Fruit fly (Drosophila melanogaster) whole organism, embryonic: Measurements from ENCODE around the gene Oscillin.

Experiments
- B-H2 ChIP-seq: fragments of 200-800 bp; sonication (Bioruptor generic); optimal IDR thresholded peaks from 2 replicates; lab custom pipeline; 2018; ENCODE audit warnings: missing biosample characterization, mild to moderate bottlenecking, missing genetic modification characterization
- CG10209 ChIP-seq: fragments of 200-800 bp; sonication (Bioruptor generic); optimal IDR thresholded peaks from 3 replicates; lab custom pipeline; 2017; ENCODE audit warnings: missing biosample characterization, mild to moderate bottlenecking, missing genetic modification characterization, missing genetic modification reagents
- CG10565 ChIP-seq: fragments of 200-800 bp; sonication (Bioruptor generic); optimal IDR thresholded peaks from 3 replicates; lab custom pipeline; 2016; ENCODE audit warnings: missing biosample characterization, mild to moderate bottlenecking, missing genetic modification characterization
- CG10979 ChIP-seq: fragments of 200-800 bp; sonication (Bioruptor generic); optimal IDR thresholded peaks from 2 replicates; lab custom pipeline; 2018; ENCODE audit warnings: missing biosample characterization, mild to moderate bottlenecking, missing genetic modification characterization, moderate library complexity
- CG12104 ChIP-seq: fragments of 200-800 bp; sonication (Bioruptor generic); optimal IDR thresholded peaks from 3 replicates; lab custom pipeline; 2016; ENCODE audit warnings: missing biosample characterization, missing genetic modification characterization
- CG12219 ChIP-seq: fragments of 200-800 bp; sonication (Bioruptor generic); optimal IDR thresholded peaks from 3 replicates; lab custom pipeline; 2018; ENCODE audit warnings: missing biosample characterization, mild to moderate bottlenecking, missing genetic modification characterization
- CG12391 ChIP-seq: fragments of 200-800 bp; sonication (Bioruptor generic); optimal IDR thresholded peaks from 3 replicates; lab custom pipeline; 2018; ENCODE audit warnings: missing biosample characterization, mild to moderate bottlenecking, missing genetic modification characterization, moderate library complexity
- CG13775 ChIP-seq: fragments of 200-800 bp; sonication (Bioruptor generic); optimal IDR thresholded peaks from 3 replicates; lab custom pipeline; 2017; ENCODE audit warnings: missing biosample characterization, mild to moderate bottlenecking, missing genetic modification characterization
- CG1602 ChIP-seq: fragments of 200-800 bp; sonication (Bioruptor generic); optimal IDR thresholded peaks from 3 replicates; lab custom pipeline; 2016; ENCODE audit warnings: missing biosample characterization, missing genetic modification characterization
- CG18599 ChIP-seq: fragments of 200-800 bp; sonication (Bioruptor generic); optimal IDR thresholded peaks from 3 replicates; lab custom pipeline; 2017; ENCODE audit warnings: missing biosample characterization, missing genetic modification characterization, mild to moderate bottlenecking, moderate library complexity, missing genetic modification reagents
- CG3281 ChIP-seq: fragments of 200-800 bp; sonication (Bioruptor generic); optimal IDR thresholded peaks from 3 replicates; lab custom pipeline; 2017; ENCODE audit warnings: missing biosample characterization, mild to moderate bottlenecking, missing genetic modification characterization
- CG34224 ChIP-seq: fragments of 200-800 bp; sonication (Bioruptor generic); IDR thresholded peaks from 3 replicates; pipeline ENCODE4 v1.3.6; 2022; ENCODE audit warnings: missing biosample characterization, missing genetic modification characterization; ENCODE audit not compliant: partially characterized antibody
- CG6654 ChIP-seq: fragments of 200-800 bp; sonication (Bioruptor generic); optimal IDR thresholded peaks from 2 replicates; lab custom pipeline; 2017; ENCODE audit warnings: missing biosample characterization, mild to moderate bottlenecking, missing genetic modification characterization
- CG7963 ChIP-seq: fragments of 200-800 bp; sonication (Bioruptor generic); IDR thresholded peaks from 3 replicates; pipeline ENCODE4 v1.3.6; 2022; ENCODE audit warnings: missing biosample characterization, missing genetic modification characterization; ENCODE audit not compliant: partially characterized antibody
- CG8281 ChIP-seq: fragments of 200-800 bp; sonication (Bioruptor generic); optimal IDR thresholded peaks from 2 replicates; lab custom pipeline; 2018; ENCODE audit warnings: missing biosample characterization, mild to moderate bottlenecking, missing genetic modification characterization, moderate library complexity
- Dip3 ChIP-seq: fragments of 200-800 bp; sonication (Bioruptor generic); optimal IDR thresholded peaks from 3 replicates; lab custom pipeline; 2016; ENCODE audit warnings: missing biosample characterization, missing genetic modification characterization
- Doc2 ChIP-seq: fragments of 200-800 bp; sonication (Bioruptor generic); IDR thresholded peaks from 2 replicates; pipeline ENCODE4 v1.3.6; 2022; ENCODE audit warnings: missing biosample characterization, missing genetic modification characterization
- E2f2 ChIP-seq: fragments of 200-800 bp; sonication (Bioruptor generic); IDR thresholded peaks from 2 replicates; pipeline ENCODE4 v1.3.6; 2022; ENCODE audit warnings: missing biosample characterization, missing genetic modification characterization
- Ets65A ChIP-seq: fragments of 200-800 bp; sonication (Bioruptor generic); peaks from one replicate; lab custom pipeline; 2016; ENCODE audit warnings: missing biosample characterization, missing genetic modification characterization
- H15 ChIP-seq: fragments of 200-800 bp; sonication (Bioruptor generic); IDR thresholded peaks from 3 replicates; pipeline ENCODE4 v1.3.6; 2022; ENCODE audit warnings: missing biosample characterization, missing genetic modification characterization
- HHEX ChIP-seq: fragments of 200-800 bp; sonication (Bioruptor generic); optimal IDR thresholded peaks from 3 replicates; lab custom pipeline; 2017; ENCODE audit warnings: missing biosample characterization, mild to moderate bottlenecking, missing genetic modification characterization, missing genetic modification reagents
- HLH3B ChIP-seq: fragments of 200-800 bp; sonication (Bioruptor generic); IDR thresholded peaks from 2 replicates; pipeline ENCODE4 v1.3.6; 2022; ENCODE audit warnings: missing biosample characterization, missing genetic modification characterization
- Hr3 ChIP-seq: fragments of 200-800 bp; sonication (Bioruptor generic); optimal IDR thresholded peaks from 3 replicates; lab custom pipeline; 2016; ENCODE audit warnings: missing biosample characterization, missing genetic modification characterization
- Hr39 ChIP-seq: fragments of >200 bp; optimal IDR thresholded peaks from 2 replicates; lab custom pipeline; 2017
- Hr51 ChIP-seq, 2 experiments: fragments of 200-800 bp; sonication (Bioruptor generic); optimal IDR thresholded peaks; 2 replicates in 1 of 2; 3 replicates in 1 of 2; lab custom pipeline; 2016 to 2018; ENCODE audit warnings: missing biosample characterization in 2 of 2, missing genetic modification characterization in 2 of 2, mild to moderate bottlenecking in 1 of 2, moderate library complexity in 1 of 2
- Rfx ChIP-seq: fragments of 200-800 bp; sonication (Bioruptor generic); IDR thresholded peaks from 2 replicates; pipeline ENCODE4 v1.3.6; 2022; ENCODE audit warnings: missing biosample characterization, missing genetic modification characterization
- Taf1 ChIP-seq: fragments of 200-800 bp; sonication (Bioruptor generic); IDR thresholded peaks from 2 replicates; pipeline ENCODE4 v1.3.6; 2022; ENCODE audit warnings: missing biosample characterization, missing genetic modification characterization
- Trl ChIP-seq, 3 experiments: fragments of >200 bp in 2 of 3; fragments of 200-800 bp in 1 of 3; sonication (Bioruptor generic) in 1 of 3; optimal IDR thresholded peaks; 2 replicates in 1 of 3; 3 replicates in 2 of 3; lab custom pipeline; 2016 to 2017; ENCODE audit warnings: missing biosample characterization in 1 of 3, missing genetic modification characterization in 1 of 3
- Usf ChIP-seq: fragments of 200-800 bp; sonication (Bioruptor generic); optimal IDR thresholded peaks from 2 replicates; lab custom pipeline; 2017; ENCODE audit warnings: missing genotype, missing biosample characterization, missing genetic modification characterization
- Xbp1 ChIP-seq: fragments of 200-800 bp; sonication (Bioruptor generic); optimal IDR thresholded peaks from 3 replicates; lab custom pipeline; 2016; ENCODE audit warnings: missing biosample characterization, mild to moderate bottlenecking, missing genetic modification characterization
- Xrp1 ChIP-seq: fragments of 200-800 bp; sonication (Bioruptor generic); IDR thresholded peaks from 2 replicates; pipeline ENCODE4 v1.3.6; 2022; ENCODE audit warnings: missing biosample characterization, missing genetic modification characterization
- al ChIP-seq: fragments of 200-800 bp; sonication (Bioruptor generic); IDR thresholded peaks from 2 replicates; pipeline ENCODE4 v1.3.6; 2022; ENCODE audit warnings: missing biosample characterization, missing genetic modification characterization
- bcd ChIP-seq: fragments of 200-800 bp; sonication (Bioruptor generic); optimal IDR thresholded peaks from 2 replicates; lab custom pipeline; 2017; ENCODE audit warnings: missing biosample characterization, mild to moderate bottlenecking, missing genetic modification characterization
- cato ChIP-seq: fragments of 200-800 bp; sonication (Bioruptor generic); optimal IDR thresholded peaks from 2 replicates; lab custom pipeline; 2016; ENCODE audit warnings: missing biosample characterization, missing genetic modification characterization, borderline replicate concordance
- chif ChIP-seq, 2 experiments: fragments of 200-800 bp; sonication (Bioruptor generic); optimal IDR thresholded peaks; 3 replicates each; lab custom pipeline; 2016; ENCODE audit warnings: missing biosample characterization in 2 of 2, missing genetic modification characterization in 2 of 2
- gsb ChIP-seq: fragments of 200-800 bp; sonication (Bioruptor generic); IDR thresholded peaks from 2 replicates; pipeline ENCODE4 v1.3.6; 2022; ENCODE audit warnings: missing biosample characterization, missing genetic modification characterization
- hkb ChIP-seq, 2 experiments: fragments of 200-800 bp in 1 of 2; fragments of >200 bp in 1 of 2; sonication (Bioruptor generic) in 1 of 2; IDR thresholded peaks in 1 of 2; optimal IDR thresholded peaks in 1 of 2; 2 replicates each; pipeline versions ENCODE4 v1.3.6 to Lab custom; 2017 to 2022; ENCODE audit warnings: missing biosample characterization in 1 of 2, missing genetic modification characterization in 1 of 2
- inv ChIP-seq: fragments of 200-800 bp; sonication (Bioruptor generic); IDR thresholded peaks from 2 replicates; pipeline ENCODE4 v1.3.6; 2022; ENCODE audit warnings: missing biosample characterization, missing genetic modification characterization; ENCODE audit not compliant: partially characterized antibody
- lola ChIP-seq, 3 experiments: fragments of >200 bp in 2 of 3; fragments of 200-800 bp in 1 of 3; sonication (Bioruptor generic) in 1 of 3; optimal IDR thresholded peaks; 2 replicates each; lab custom pipeline; 2017 to 2019; ENCODE audit warnings: missing biosample characterization in 3 of 3, missing genetic modification characterization in 3 of 3, mild to moderate bottlenecking in 1 of 3, moderate library complexity in 1 of 3
- nom ChIP-seq: fragments of 200-800 bp; sonication (Bioruptor generic); optimal IDR thresholded peaks from 2 replicates; lab custom pipeline; 2017; ENCODE audit warnings: missing biosample characterization, missing genetic modification characterization, mild to moderate bottlenecking, moderate library complexity, missing genetic modification reagents
- otp ChIP-seq: fragments of 200-800 bp; sonication (Bioruptor generic); IDR thresholded peaks from 3 replicates; pipeline ENCODE4, ENCODE4 v1.3.6; 2022; ENCODE audit warnings: missing biosample characterization, missing genetic modification characterization
- pfk ChIP-seq: fragments of 200-800 bp; sonication (Bioruptor generic); optimal IDR thresholded peaks from 2 replicates; lab custom pipeline; 2018; ENCODE audit warnings: missing biosample characterization, mild to moderate bottlenecking, missing genetic modification characterization, moderate library complexity
- sens ChIP-seq: fragments of 200-800 bp; sonication (Bioruptor generic); peaks from one replicate; lab custom pipeline; 2016; ENCODE audit warnings: missing biosample characterization, missing genetic modification characterization
- slp2 ChIP-seq: fragments of 200-800 bp; sonication (Bioruptor generic); optimal IDR thresholded peaks from 2 replicates; lab custom pipeline; 2016; ENCODE audit warnings: missing biosample characterization, missing genetic modification characterization
- tin ChIP-seq: fragments of 200-800 bp; sonication (Bioruptor generic); optimal IDR thresholded peaks from 3 replicates; lab custom pipeline; 2016; ENCODE audit warnings: missing biosample characterization, missing genetic modification characterization
- tup ChIP-seq: fragments of 200-800 bp; sonication (Bioruptor generic); optimal IDR thresholded peaks from 2 replicates; lab custom pipeline; 2016; ENCODE audit warnings: missing biosample characterization, mild to moderate bottlenecking, missing genetic modification characterization, moderate library complexity
- unpg ChIP-seq: fragments of 200-800 bp; sonication (Bioruptor generic); optimal IDR thresholded peaks from 3 replicates; lab custom pipeline; 2018; ENCODE audit warnings: missing biosample characterization, mild to moderate bottlenecking, missing genetic modification characterization, moderate library complexity
- wor ChIP-seq: fragments of 200-800 bp; sonication (Bioruptor generic); IDR thresholded peaks from 2 replicates; pipeline ENCODE4 v1.3.6; 2022; ENCODE audit warnings: missing biosample characterization, missing genetic modification characterization

The Oscillin gene

DNA sequence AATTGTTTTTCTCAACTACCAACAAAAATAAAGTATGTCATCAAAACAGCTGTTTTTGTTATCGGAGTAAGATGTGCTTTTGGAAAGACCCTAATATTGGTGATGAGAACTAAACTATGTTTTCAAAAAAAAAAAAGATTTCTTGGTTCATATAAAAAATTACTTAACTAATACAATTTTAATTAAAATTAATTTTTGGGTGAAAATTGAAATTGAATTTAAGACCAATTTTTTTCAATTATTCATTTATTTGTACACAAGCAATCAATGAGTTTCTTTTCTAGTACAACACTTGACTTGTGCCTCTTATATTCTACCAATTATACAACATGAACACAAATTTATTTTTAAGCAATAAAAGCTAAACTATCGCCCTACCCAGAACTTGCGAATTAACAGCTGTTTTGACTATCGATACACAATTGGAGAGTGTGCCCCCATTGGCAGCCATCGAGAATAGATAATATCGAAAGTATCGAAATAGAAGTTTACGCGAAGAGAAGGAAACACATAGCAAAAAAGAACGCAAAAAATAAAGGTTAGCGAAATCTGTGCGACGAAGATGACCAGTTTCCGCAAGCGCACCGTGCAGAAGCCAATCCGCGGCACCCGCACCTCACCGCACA is 22.9 kb upstream of the Oscillin start, which contains the start of the genes Vps52 and Elp4 (continued):
- TF ChIP-seq CG10209 (GFP tag; lab: Kevin White, UChicago) (peak; percentile 71), CG13775 (peak; percentile 81), inv (peak; percentile 64), H15 (GFP tag; lab: Robert Waterston, UW) (peak; percentile 59; the same call in 1 of the 3 replicates), hkb (optimal IDR thresholded peaks at IDR 0.05; lab: Kevin White, UChicago) (no peak), hkb (GFP tag; IDR thresholded peaks at IDR 0.05; lab: Robert Waterston, UW) (peak; percentile 65), Xbp1 (GFP tag; lab: Kevin White, UChicago) (peak; percentile 81), pfk (GFP tag; lab: Kevin White, UChicago) (no peak), Trl (optimal IDR thresholded peaks at IDR 0.05; lab: Kevin White, UChicago) (no peak), Trl (GFP tag; optimal IDR thresholded peaks at IDR 0.05; lab: Kevin White, UChicago) (peak; percentile 22), Taf1 (GFP tag; lab: Robert Waterston, UW) (peak; percentile 29; the same call in 1 of the 2 replicates), Hr51 (GFP tag; optimal IDR thresholded peaks at IDR 0.05; lab: Kevin White, UChicago) (peak in 1 of 2 experiments; percentile 41), lola (GFP tag; optimal IDR thresholded peaks at IDR 0.05; lab: Kevin White, UChicago) (peak in 1 of 3 experiments; percentile 81), HHEX (GFP tag; lab: Kevin White, UChicago) (peak; percentile 63), tin (GFP tag; lab: Kevin White, UChicago) (peak; percentile 81), CG3281 (peak; percentile 78), Rfx (GFP tag; lab: Robert Waterston, UW) (peak; percentile 76; the same call in 1 of the 2 replicates), tup (GFP tag; lab: Kevin White, UChicago) (no peak), Xrp1 (GFP tag; lab: Robert Waterston, UW) (peak; percentile 74), Doc2 (GFP tag; lab: Robert Waterston, UW) (no peak), B-H2 (peak; percentile 76), E2f2 (GFP tag; lab: Robert Waterston, UW) (no peak), wor (GFP tag; lab: Robert Waterston, UW) (no peak; the same call in 1 of the 2 replicates), HLH3B (peak; percentile 29; the same call in 1 of the 2 replicates), gsb (no peak), CG6654 (peak; percentile 29), Usf (GFP tag; lab: Kevin White, UChicago) (peak; percentile 44), Ets65A (GFP tag; lab: Kevin White, UChicago) (peak; percentile 85), CG10979 (tag; lab: Kevin White, UChicago) (peak; percentile 65), CG7963 (peak; percentile 71), Hr3 (GFP tag; lab: Kevin White, UChicago) (peak; percentile 85), CG12219 (peak; percentile 30), CG8281 (tag; lab: Kevin White, UChicago) (no peak), sens (GFP tag; lab: Kevin White, UChicago) (peak; percentile 93), cato (peak; percentile 51), slp2 (GFP tag; lab: Kevin White, UChicago) (no peak), bcd (peak; percentile 71), CG12104 (GFP tag; lab: Kevin White, UChicago) (peak; percentile 89), al (GFP tag; lab: Robert Waterston, UW) (peak; percentile 53), CG1602 (GFP tag; lab: Kevin White, UChicago) (peak; percentile 78), unpg (GFP tag; lab: Kevin White, UChicago) (peak; percentile 75), otp (no peak), CG12391 (peak; percentile 90), Hr39 (lab: Kevin White, UChicago) (no peak), chif (GFP tag; optimal IDR thresholded peaks at IDR 0.05; lab: Kevin White, UChicago) (peak; percentile 43 to 57), CG34224 (GFP tag; lab: Robert Waterston, UW) (peak; percentile 68), Dip3 (GFP tag; lab: Kevin White, UChicago) (peak; percentile 47), CG10565 (no peak), nom (GFP tag; lab: Kevin White, UChicago) (peak; percentile 21), CG18599 (GFP tag; lab: Kevin White, UChicago) (no peak)
